Worm (Caenorhabditis elegans) whole organism, young adult: Measurements from ENCODE around the gene F29F11.20.

ENCODE experiments used
- B0019.2 ChIP-seq: fragments of 200-800 bp; sonication (Bioruptor generic); conservative IDR thresholded peaks from 2 replicates; pipeline ENCODE4 v1.3.6; 2022; ENCODE audit warnings: missing genetic modification reagents, missing genetic modification characterization, missing compliant biosample characterization
- B0035.1 ChIP-seq: sonication (generic microtip); optimal IDR thresholded peaks from 2 replicates; lab custom pipeline; 2016; ENCODE audit warnings: missing genetic modification characterization, mild to moderate bottlenecking, missing compliant biosample characterization, missing genotype, missing genetic modification reagents
- B0336.3 ChIP-seq: fragments of 200-800 bp; sonication (Bioruptor generic); IDR thresholded peaks from 2 replicates; pipeline ENCODE4 v1.3.6; 2022; ENCODE audit warnings: missing genetic modification characterization, missing compliant biosample characterization
- C17E4.6 ChIP-seq: fragments of 200-800 bp; sonication (Bioruptor generic); IDR thresholded peaks from 2 replicates; pipeline ENCODE4 v1.3.6; 2022; ENCODE audit warnings: missing genetic modification reagents, missing genetic modification characterization, missing compliant biosample characterization
- F49E8.2 ChIP-seq: sonication (generic microtip); optimal IDR thresholded peaks from 3 replicates; lab custom pipeline; 2017; ENCODE audit warnings: missing genetic modification characterization, mild to moderate bottlenecking, missing compliant biosample characterization, antibody characterized with exemption, moderate library complexity; ENCODE audit not compliant: insufficient read depth
- F57C9.4 ChIP-seq: sonication (generic microtip); optimal IDR thresholded peaks from 2 replicates; lab custom pipeline; 2017; ENCODE audit warnings: mild to moderate bottlenecking, missing genetic modification characterization, missing compliant biosample characterization
- K11D2.4 ChIP-seq: fragments of 200-800 bp; sonication (Bioruptor generic); IDR thresholded peaks from 2 replicates; pipeline ENCODE4 v1.3.6; 2022; ENCODE audit warnings: missing genetic modification reagents, missing genetic modification characterization, missing compliant biosample characterization
- T26A5.8 ChIP-seq: sonication (generic microtip); optimal IDR thresholded peaks from 2 replicates; lab custom pipeline; 2016; ENCODE audit warnings: missing genetic modification characterization, missing compliant biosample characterization
- Y56A3A.18 ChIP-seq: fragments of 200-800 bp; sonication (Bioruptor generic); IDR thresholded peaks from 2 replicates; pipeline ENCODE4 v1.3.6; 2022; ENCODE audit warnings: missing genetic modification reagents, missing genetic modification characterization, missing compliant biosample characterization
- ZK185.1 ChIP-seq: sonication (generic microtip); optimal IDR thresholded peaks from 2 replicates; lab custom pipeline; 2016; ENCODE audit warnings: mild to moderate bottlenecking, missing genetic modification characterization, missing compliant biosample characterization; ENCODE audit not compliant: poor library complexity, severe bottlenecking
- akir-1 ChIP-seq: fragments of 200-800 bp; sonication (Bioruptor generic); optimal IDR thresholded peaks from 2 replicates; lab custom pipeline; 2018; ENCODE audit warnings: mild to moderate bottlenecking, missing genetic modification characterization, moderate library complexity, missing compliant biosample characterization
- athp-1 ChIP-seq: sonication (generic microtip); optimal IDR thresholded peaks from 2 replicates; lab custom pipeline; 2017; ENCODE audit warnings: mild to moderate bottlenecking, missing genetic modification characterization, missing compliant biosample characterization
- attf-3 ChIP-seq: fragments of 200-800 bp; sonication (Bioruptor generic); conservative IDR thresholded peaks from 2 replicates; pipeline ENCODE4 v1.3.6; 2022; ENCODE audit warnings: missing genetic modification reagents, missing genetic modification characterization, missing compliant biosample characterization
- bed-1 ChIP-seq: fragments of 200-800 bp; sonication (Bioruptor generic); IDR thresholded peaks from 2 replicates; pipeline ENCODE4 v1.3.6; 2022; ENCODE audit warnings: missing genetic modification reagents, missing genetic modification characterization, missing compliant biosample characterization
- cebp-1 ChIP-seq, 2 experiments: fragments of 200-800 bp in 1 of 2; sonication (Bioruptor generic) in 1 of 2; sonication (generic microtip) in 1 of 2; IDR thresholded peaks in 1 of 2; optimal IDR thresholded peaks in 1 of 2; 2 replicates each; pipeline versions ENCODE4 v1.3.6 to Lab custom; 2017 to 2022; ENCODE audit warnings: missing compliant biosample characterization in 2 of 2, missing genetic modification characterization in 2 of 2, mild to moderate bottlenecking in 1 of 2, missing genetic modification reagents in 1 of 2, moderate library complexity in 1 of 2
- cebp-2 ChIP-seq: fragments of 200-800 bp; sonication (Bioruptor generic); IDR thresholded peaks from 2 replicates; pipeline ENCODE4 v1.3.6; 2022; ENCODE audit warnings: missing genetic modification characterization, missing compliant biosample characterization
- ceh-27 ChIP-seq: fragments of 200-800 bp; sonication (Bioruptor generic); optimal IDR thresholded peaks from 2 replicates; lab custom pipeline; 2018; ENCODE audit warnings: mild to moderate bottlenecking, missing genetic modification characterization, moderate library complexity, missing compliant biosample characterization
- ceh-58 ChIP-seq: fragments of 200-800 bp; sonication (Bioruptor generic); IDR thresholded peaks from 2 replicates; pipeline ENCODE4 v1.3.6; 2022; ENCODE audit warnings: missing genetic modification characterization, missing compliant biosample characterization
- chd-7 ChIP-seq: sonication (generic microtip); optimal IDR thresholded peaks from 2 replicates; lab custom pipeline; 2016; ENCODE audit warnings: mild to moderate bottlenecking, missing genetic modification characterization, moderate library complexity, missing compliant biosample characterization
- fkh-3 ChIP-seq: sonication (generic microtip); optimal IDR thresholded peaks from 2 replicates; lab custom pipeline; 2016; ENCODE audit warnings: mild to moderate bottlenecking, missing genetic modification characterization, missing compliant biosample characterization
- gei-17 ChIP-seq: fragments of 200-800 bp; sonication (Bioruptor generic); optimal IDR thresholded peaks from 2 replicates; lab custom pipeline; 2018; ENCODE audit warnings: mild to moderate bottlenecking, missing genetic modification characterization, missing compliant biosample characterization
- hlh-12 ChIP-seq: sonication (generic microtip); optimal IDR thresholded peaks from 2 replicates; lab custom pipeline; 2016; ENCODE audit warnings: missing genetic modification characterization, missing compliant biosample characterization
- hrde-1 ChIP-seq: sonication (generic microtip); optimal IDR thresholded peaks from 2 replicates; lab custom pipeline; 2016; ENCODE audit warnings: missing genetic modification characterization, mild to moderate bottlenecking, missing compliant biosample characterization, moderate library complexity, missing genotype, missing genetic modification reagents, borderline replicate concordance
- hsf-1 ChIP-seq: fragments of 200-800 bp; sonication (Bioruptor generic); IDR thresholded peaks from 2 replicates; pipeline ENCODE4 v1.3.6; 2022; ENCODE audit warnings: missing genetic modification reagents, missing genetic modification characterization, missing compliant biosample characterization
- lag-1 ChIP-seq: fragments of 200-800 bp; sonication (Bioruptor generic); IDR thresholded peaks from 2 replicates; pipeline ENCODE4 v1.3.6; 2022; ENCODE audit warnings: missing genetic modification reagents, missing genetic modification characterization, missing compliant biosample characterization
- lin-40 ChIP-seq: sonication (generic microtip); optimal IDR thresholded peaks from 2 replicates; lab custom pipeline; 2016; ENCODE audit warnings: missing genetic modification characterization, mild to moderate bottlenecking, missing compliant biosample characterization, missing genotype, missing genetic modification reagents
- lsy-27 ChIP-seq: sonication (generic microtip); optimal IDR thresholded peaks from 2 replicates; lab custom pipeline; 2017; ENCODE audit warnings: missing genetic modification characterization, mild to moderate bottlenecking, missing compliant biosample characterization, antibody characterized with exemption, missing genotype, borderline replicate concordance; ENCODE audit not compliant: insufficient read depth
- mcd-1 ChIP-seq: fragments of 200-800 bp; sonication (Bioruptor generic); IDR thresholded peaks from 2 replicates; pipeline ENCODE4 v1.3.6; 2022; ENCODE audit warnings: missing genetic modification reagents, missing genetic modification characterization, missing compliant biosample characterization
- mes-4 ChIP-seq: sonication (generic microtip); optimal IDR thresholded peaks from 2 replicates; lab custom pipeline; 2016; ENCODE audit warnings: missing genotype, missing genetic modification characterization, missing compliant biosample characterization
- mxl-1 ChIP-seq: sonication (generic microtip); optimal IDR thresholded peaks from 2 replicates; lab custom pipeline; 2016; ENCODE audit warnings: missing genetic modification characterization, missing compliant biosample characterization
- nfya-2 ChIP-seq: fragments of 200-800 bp; sonication (Bioruptor generic); IDR thresholded peaks from 2 replicates; pipeline ENCODE4 v1.3.6; 2022; ENCODE audit warnings: missing genetic modification reagents, missing genetic modification characterization, missing compliant biosample characterization
- nhr-120 ChIP-seq: fragments of 200-800 bp; sonication (Bioruptor generic); IDR thresholded peaks from 2 replicates; pipeline ENCODE4 v1.3.6; 2022; ENCODE audit warnings: missing genetic modification characterization, missing compliant biosample characterization
- nhr-80 ChIP-seq: sonication (generic microtip); optimal IDR thresholded peaks from 2 replicates; lab custom pipeline; 2016; ENCODE audit warnings: missing genetic modification characterization, missing compliant biosample characterization
- snpc-3.4 ChIP-seq: sonication (generic microtip); optimal IDR thresholded peaks from 2 replicates; lab custom pipeline; 2017; ENCODE audit warnings: missing genetic modification characterization, mild to moderate bottlenecking, missing compliant biosample characterization, antibody characterized with exemption, moderate library complexity, missing genotype, missing genetic modification reagents
- somi-1 ChIP-seq: fragments of 200-800 bp; sonication (Bioruptor generic); optimal IDR thresholded peaks from 2 replicates; lab custom pipeline; 2018; ENCODE audit warnings: mild to moderate bottlenecking, missing genetic modification characterization, missing compliant biosample characterization
- tlf-1 ChIP-seq: fragments of 200-800 bp; sonication (Bioruptor generic); optimal IDR thresholded peaks from 2 replicates; lab custom pipeline; 2018; ENCODE audit warnings: mild to moderate bottlenecking, missing genetic modification characterization, missing compliant biosample characterization

The F29F11.20 gene

ce11 chrV:10695181-10695580 lies 7.5 kb downstream of the F29F11.20 start, which contains the start of gene C05A2.4:
Gene C05A2.4 (plus strand): TSS chrV:10695481.
- TF ChIP-seq nhr-120 (GFP tag; lab: Robert Waterston, UW) (no peak), mxl-1 (no peak), hsf-1 (GFP tag; lab: Robert Waterston, UW) (no peak), attf-3 (GFP tag; lab: Robert Waterston, UW) (no peak), akir-1 (GFP tag; lab: Kevin White, UChicago) (no peak), cebp-1 (GFP tag; IDR thresholded peaks at IDR 0.05; lab: Robert Waterston, UW) (no peak), cebp-1 (tag; optimal IDR thresholded peaks at IDR 0.05; lab: Kevin White, UChicago) (no peak), Y56A3A.18 (GFP tag; lab: Robert Waterston, UW) (no peak), ZK185.1 (tag; lab: Kevin White, UChicago) (no peak), hlh-12 (tag; lab: Kevin White, UChicago) (no peak), chd-7 (no peak), ceh-27 (GFP tag; lab: Kevin White, UChicago) (no peak), F57C9.4 (tag; lab: Kevin White, UChicago) (no peak), B0336.3 (no peak), somi-1 (GFP tag; lab: Kevin White, UChicago) (no peak), B0035.1 (tag; lab: Kevin White, UChicago) (no peak), athp-1 (no peak), nfya-2 (no peak), F49E8.2 (no peak), hrde-1 (tag; lab: Kevin White, UChicago) (no peak), K11D2.4 (GFP tag; lab: Robert Waterston, UW) (no peak)

- no peak for TF ChIP-seq B0336.3
- TF ChIP-seq, all 124 proteins: peak for 0
These were observed 11.4 kb downstream of the F29F11.20 start for ce11 chrV:10699122-10699521.

ce11 chrV:10702249-10702648 lies 14.5 kb downstream of the F29F11.20 start, which contains the start of gene pph-1:
Gene pph-1 (plus strand): TSS chrV:10702549.
- TF ChIP-seq C17E4.6 (GFP tag; lab: Robert Waterston, UW) (no peak), fkh-3 (tag; lab: Kevin White, UChicago) (no peak), tlf-1 (no peak), lag-1 (GFP tag; lab: Robert Waterston, UW) (no peak)

ce11 chrV:10702910-10703309 lies 15.2 kb downstream of the F29F11.20 start:
- no peak for TF ChIP-seq lin-40 (tag; lab: Kevin White, UChicago)
- TF ChIP-seq ceh-58: no peak
- TF ChIP-seq snpc-3.4 (tag; lab: Kevin White, UChicago): no peak
- no peak for TF ChIP-seq ZK185.1 (tag; lab: Kevin White, UChicago)
- no peak for TF ChIP-seq gei-17 (GFP tag; lab: Kevin White, UChicago)
- no peak for TF ChIP-seq mcd-1 (GFP tag; lab: Robert Waterston, UW)
- TF ChIP-seq bed-1 (GFP tag; lab: Robert Waterston, UW): no peak
- no peak for TF ChIP-seq mes-4
- no peak for TF ChIP-seq B0019.2 (GFP tag; lab: Robert Waterston, UW)
- no peak for TF ChIP-seq cebp-2
- no peak for TF ChIP-seq nhr-80 (tag; lab: Kevin White, UChicago)
- TF ChIP-seq lsy-27 (tag; lab: Kevin White, UChicago): no peak
- TF ChIP-seq cebp-1 (GFP tag; IDR thresholded peaks at IDR 0.05; lab: Robert Waterston, UW): no peak
- no peak for TF ChIP-seq cebp-1 (tag; optimal IDR thresholded peaks at IDR 0.05; lab: Kevin White, UChicago)
- no peak for TF ChIP-seq T26A5.8 (tag; lab: Kevin White, UChicago)
